Fruit fly (Drosophila melanogaster) whole organism, embryonic: Measurements from ENCODE around the gene CG16959.

Experiments used
- BEAF-32 ChIP-seq: fragments of 200-800 bp; sonication (Bioruptor generic); optimal IDR thresholded peaks from 3 replicates; lab custom pipeline; 2017; ENCODE audit warnings: missing biosample characterization, missing genetic modification characterization, mild to moderate bottlenecking, moderate library complexity, missing genetic modification reagents
- BtbVII ChIP-seq: fragments of 200-800 bp; sonication (Bioruptor generic); optimal IDR thresholded peaks from 3 replicates; lab custom pipeline; 2017; ENCODE audit warnings: missing biosample characterization, mild to moderate bottlenecking, missing genetic modification characterization
- CG10366 ChIP-seq: fragments of 200-800 bp; sonication (Bioruptor generic); IDR thresholded peaks from 2 replicates; pipeline ENCODE4 v1.3.6; 2022; ENCODE audit warnings: missing biosample characterization, missing genetic modification characterization
- CG10959 ChIP-seq: fragments of 200-800 bp; sonication (Bioruptor generic); IDR thresholded peaks from 2 replicates; pipeline ENCODE4 v1.3.6; 2022; ENCODE audit warnings: missing biosample characterization, missing genetic modification characterization
- CG10979 ChIP-seq: fragments of 200-800 bp; sonication (Bioruptor generic); optimal IDR thresholded peaks from 2 replicates; lab custom pipeline; 2018; ENCODE audit warnings: missing biosample characterization, mild to moderate bottlenecking, missing genetic modification characterization, moderate library complexity
- CG11247 ChIP-seq: fragments of 200-800 bp; sonication (Bioruptor generic); IDR thresholded peaks from 2 replicates; pipeline ENCODE4 v1.3.6; 2022; ENCODE audit warnings: missing biosample characterization, missing genetic modification characterization
- CG11398 ChIP-seq: fragments of 200-800 bp; sonication (Bioruptor generic); optimal IDR thresholded peaks from 2 replicates; lab custom pipeline; 2016; ENCODE audit warnings: missing biosample characterization, missing genetic modification characterization
- CG12659 ChIP-seq: fragments of 200-800 bp; sonication (Bioruptor generic); optimal IDR thresholded peaks from 3 replicates; lab custom pipeline; 2017; ENCODE audit warnings: mild to moderate bottlenecking, missing biosample characterization, missing genetic modification reagents, missing genetic modification characterization
- CG12769 ChIP-seq: fragments of 200-800 bp; sonication (Bioruptor generic); optimal IDR thresholded peaks from 2 replicates; lab custom pipeline; 2019; ENCODE audit warnings: missing biosample characterization, mild to moderate bottlenecking, missing genetic modification characterization, moderate library complexity
- CG14014 ChIP-seq: fragments of 200-800 bp; sonication (Bioruptor generic); IDR thresholded peaks from 2 replicates; pipeline ENCODE4 v1.3.6; 2022; ENCODE audit warnings: missing biosample characterization, missing genetic modification characterization
- CG14667 ChIP-seq: fragments of 200-800 bp; sonication (Bioruptor generic); IDR thresholded peaks from 2 replicates; pipeline ENCODE4 v1.3.6; 2022; ENCODE audit warnings: missing biosample characterization, missing genetic modification characterization
- CG17359 ChIP-seq: fragments of 200-800 bp; sonication (Bioruptor generic); optimal IDR thresholded peaks from 3 replicates; lab custom pipeline; 2018; ENCODE audit warnings: missing biosample characterization, mild to moderate bottlenecking, missing genetic modification characterization, moderate library complexity
- CG17612 ChIP-seq: fragments of 200-800 bp; sonication (Bioruptor generic); IDR thresholded peaks from 2 replicates; pipeline ENCODE4 v1.3.6; 2022; ENCODE audit warnings: missing biosample characterization, missing genetic modification characterization
- CG17912 ChIP-seq: fragments of 200-800 bp; sonication (Bioruptor generic); optimal IDR thresholded peaks from 2 replicates; lab custom pipeline; 2018; ENCODE audit warnings: missing biosample characterization, mild to moderate bottlenecking, missing genetic modification characterization
- CG18764 ChIP-seq: fragments of 200-800 bp; sonication (Bioruptor generic); optimal IDR thresholded peaks from 3 replicates; lab custom pipeline; 2016; ENCODE audit warnings: missing biosample characterization, missing genetic modification characterization
- CG2202 ChIP-seq: fragments of 200-800 bp; sonication (Bioruptor generic); optimal IDR thresholded peaks from 2 replicates; lab custom pipeline; 2018; ENCODE audit warnings: missing biosample characterization, mild to moderate bottlenecking, missing genetic modification characterization
- CG31224 ChIP-seq: fragments of 200-800 bp; sonication (Bioruptor generic); IDR thresholded peaks from 2 replicates; pipeline ENCODE4 v1.3.6; 2022; ENCODE audit warnings: missing biosample characterization, missing genetic modification characterization
- CG4404 ChIP-seq: fragments of 200-800 bp; sonication (Bioruptor generic); IDR thresholded peaks from 2 replicates; pipeline ENCODE4 v1.3.6; 2022; ENCODE audit warnings: missing biosample characterization, missing genetic modification characterization
- CG6175 ChIP-seq: fragments of 200-800 bp; sonication (Bioruptor generic); IDR thresholded peaks from 3 replicates; pipeline ENCODE4 v1.3.6; 2022; ENCODE audit warnings: missing biosample characterization, missing genetic modification characterization
- CG8924 ChIP-seq: fragments of 200-800 bp; optimal IDR thresholded peaks from 3 replicates; lab custom pipeline; 2019; ENCODE audit warnings: missing biosample characterization, mild to moderate bottlenecking, missing genetic modification characterization, moderate library complexity
- CG9727 ChIP-seq: fragments of 200-800 bp; sonication (Bioruptor generic); optimal IDR thresholded peaks from 3 replicates; lab custom pipeline; 2017; ENCODE audit warnings: missing biosample characterization, mild to moderate bottlenecking, missing genetic modification characterization
- CHES-1-like ChIP-seq: fragments of 200-800 bp; sonication (Bioruptor generic); optimal IDR thresholded peaks from 2 replicates; lab custom pipeline; 2016; ENCODE audit warnings: missing biosample characterization, missing genetic modification characterization
- Camta ChIP-seq: fragments of 200-800 bp; sonication (Bioruptor generic); optimal IDR thresholded peaks from 2 replicates; lab custom pipeline; 2016; ENCODE audit warnings: missing biosample characterization, missing genetic modification characterization
- CrebB ChIP-seq: fragments of 200-800 bp; sonication (Bioruptor generic); optimal IDR thresholded peaks from 3 replicates; lab custom pipeline; 2018; ENCODE audit warnings: missing biosample characterization, mild to moderate bottlenecking, missing genetic modification characterization
- Dref ChIP-seq: fragments of 200-800 bp; sonication (Bioruptor generic); IDR thresholded peaks from 2 replicates; pipeline ENCODE4 v1.3.6; 2022; ENCODE audit warnings: missing biosample characterization, missing genetic modification characterization
- Fer3 ChIP-seq: fragments of 200-800 bp; sonication (Bioruptor generic); optimal IDR thresholded peaks from 2 replicates; lab custom pipeline; 2018; ENCODE audit warnings: missing biosample characterization, mild to moderate bottlenecking, missing genetic modification characterization, moderate library complexity
- Pdp1 ChIP-seq, 2 experiments: fragments of 200-800 bp; sonication (Bioruptor generic); optimal IDR thresholded peaks; 3 replicates each; lab custom pipeline; 2016; ENCODE audit warnings: missing biosample characterization in 2 of 2, missing genetic modification characterization in 2 of 2, mild to moderate bottlenecking in 1 of 2, moderate library complexity in 1 of 2
- Rx ChIP-seq: fragments of 200-800 bp; sonication (Bioruptor generic); IDR thresholded peaks from 2 replicates; pipeline ENCODE4 v1.3.6; 2022; ENCODE audit warnings: missing biosample characterization, missing genetic modification characterization
- Trl ChIP-seq, 3 experiments: fragments of >200 bp in 2 of 3; fragments of 200-800 bp in 1 of 3; sonication (Bioruptor generic) in 1 of 3; optimal IDR thresholded peaks; 2 replicates in 1 of 3; 3 replicates in 2 of 3; lab custom pipeline; 2016 to 2017; ENCODE audit warnings: missing biosample characterization in 1 of 3, missing genetic modification characterization in 1 of 3
- Xbp1 ChIP-seq: fragments of 200-800 bp; sonication (Bioruptor generic); optimal IDR thresholded peaks from 3 replicates; lab custom pipeline; 2016; ENCODE audit warnings: missing biosample characterization, mild to moderate bottlenecking, missing genetic modification characterization
- ab ChIP-seq: fragments of 200-800 bp; sonication (Bioruptor generic); optimal IDR thresholded peaks from 2 replicates; lab custom pipeline; 2016; ENCODE audit warnings: missing biosample characterization, missing genetic modification characterization
- az2 ChIP-seq: fragments of 200-800 bp; sonication (Bioruptor generic); optimal IDR thresholded peaks from 3 replicates; lab custom pipeline; 2016; ENCODE audit warnings: missing biosample characterization, missing genetic modification characterization
- cad ChIP-seq: fragments of >200 bp; optimal IDR thresholded peaks from 2 replicates; lab custom pipeline; 2017; ENCODE audit warnings: missing biosample characterization, missing genetic modification characterization
- chm ChIP-seq: fragments of 200-800 bp; sonication (Bioruptor generic); IDR thresholded peaks from 2 replicates; pipeline ENCODE4 v1.3.6; 2022; ENCODE audit warnings: missing biosample characterization, missing genetic modification characterization
- disco-r ChIP-seq: fragments of 200-800 bp; sonication (Bioruptor generic); optimal IDR thresholded peaks from 2 replicates; lab custom pipeline; 2016; ENCODE audit warnings: missing biosample characterization, missing genetic modification characterization
- exex ChIP-seq: fragments of 200-800 bp; sonication (Bioruptor generic); optimal IDR thresholded peaks from 4 replicates; lab custom pipeline; 2018; ENCODE audit warnings: missing biosample characterization, mild to moderate bottlenecking, missing genetic modification characterization, moderate library complexity
- fd64A ChIP-seq: fragments of 200-800 bp; sonication (Bioruptor generic); optimal IDR thresholded peaks from 3 replicates; lab custom pipeline; 2018; ENCODE audit warnings: missing biosample characterization, mild to moderate bottlenecking, missing genetic modification characterization
- fd96Cb ChIP-seq: fragments of 200-800 bp; sonication (Bioruptor generic); optimal IDR thresholded peaks from 2 replicates; lab custom pipeline; 2018; ENCODE audit warnings: missing biosample characterization, mild to moderate bottlenecking, missing genetic modification characterization, moderate library complexity
- gsb-n ChIP-seq: fragments of 200-800 bp; sonication (Bioruptor generic); optimal IDR thresholded peaks from 3 replicates; lab custom pipeline; 2018; ENCODE audit warnings: missing biosample characterization, mild to moderate bottlenecking, missing genetic modification characterization
- ham ChIP-seq: fragments of 200-800 bp; sonication (Bioruptor generic); IDR thresholded peaks from 2 replicates; pipeline ENCODE4 v1.3.6; 2022; ENCODE audit warnings: missing biosample characterization, missing genetic modification characterization
- hkb ChIP-seq, 2 experiments: fragments of 200-800 bp in 1 of 2; fragments of >200 bp in 1 of 2; sonication (Bioruptor generic) in 1 of 2; IDR thresholded peaks in 1 of 2; optimal IDR thresholded peaks in 1 of 2; 2 replicates each; pipeline versions ENCODE4 v1.3.6 to Lab custom; 2017 to 2022; ENCODE audit warnings: missing biosample characterization in 1 of 2, missing genetic modification characterization in 1 of 2
- ind ChIP-seq: fragments of 200-800 bp; sonication (Bioruptor generic); optimal IDR thresholded peaks from 3 replicates; lab custom pipeline; 2016; ENCODE audit warnings: missing biosample characterization, missing genetic modification characterization
- nerfin-2 ChIP-seq: fragments of 200-800 bp; sonication (Bioruptor generic); IDR thresholded peaks from 2 replicates; pipeline ENCODE4 v1.3.6; 2022; ENCODE audit warnings: missing biosample characterization, missing genetic modification characterization; ENCODE audit not compliant: partially characterized antibody
- pzg ChIP-seq: fragments of 200-800 bp; sonication (Bioruptor generic); optimal IDR thresholded peaks from 3 replicates; lab custom pipeline; 2018; ENCODE audit warnings: missing biosample characterization, mild to moderate bottlenecking, missing genetic modification characterization, moderate library complexity
- tap ChIP-seq: fragments of 200-800 bp; optimal IDR thresholded peaks from 3 replicates; lab custom pipeline; 2019; ENCODE audit warnings: missing biosample characterization, mild to moderate bottlenecking, missing genetic modification characterization, moderate library complexity
- vnd ChIP-seq: fragments of 200-800 bp; sonication (Bioruptor generic); IDR thresholded peaks from 3 replicates; pipeline ENCODE4 v1.3.6; 2022; ENCODE audit warnings: missing biosample characterization, missing genetic modification characterization; ENCODE audit not compliant: partially characterized antibody
- zen2 ChIP-seq: fragments of 200-800 bp; sonication (Bioruptor generic); IDR thresholded peaks from 3 replicates; pipeline ENCODE4 v1.3.6; 2022; ENCODE audit warnings: missing biosample characterization, missing genetic modification characterization; ENCODE audit not compliant: partially characterized antibody

Gene CG16959

dm6 chr3L:15136659-15137572 lies 11.8 kb upstream of the CG16959 start, which contains the start of gene CG12316 (continued):
- TF ChIP-seq CG8924 (tag; lab: Kevin White, UChicago) (peak; percentile 95), CG10959 (GFP tag; lab: Robert Waterston, UW) (peak; percentile 86), vnd (GFP tag; lab: Robert Waterston, UW) (peak; percentile 72), CG14014 (GFP tag; lab: Robert Waterston, UW) (peak; percentile 79), CG10366 (peak; percentile 72), fd96Cb (peak; percentile 87), nerfin-2 (GFP tag; lab: Robert Waterston, UW) (peak; percentile 67), disco-r (GFP tag; lab: Kevin White, UChicago) (peak; percentile 89), CG17359 (tag; lab: Kevin White, UChicago) (peak; percentile 88), tap (peak; percentile 85), CG12769 (peak; percentile 91), CG14667 (GFP tag; lab: Robert Waterston, UW) (peak; percentile 38; the same call in 1 of the 2 replicates), BEAF-32 (GFP tag; lab: Kevin White, UChicago) (peak; percentile 78), CG2202 (tag; lab: Kevin White, UChicago) (peak; percentile 92), CG31224 (GFP tag; lab: Robert Waterston, UW) (peak; percentile 75), CG6175 (peak; percentile 61; the same call in 1 of the 3 replicates), Rx (GFP tag; lab: Robert Waterston, UW) (peak; percentile 80), ind (GFP tag; lab: Kevin White, UChicago) (peak; percentile 83), CHES-1-like (GFP tag; lab: Kevin White, UChicago) (peak; percentile 89), pzg (GFP tag; lab: Kevin White, UChicago) (peak; percentile 45), Trl (optimal IDR thresholded peaks at IDR 0.05; lab: Kevin White, UChicago) (no peak), Trl (GFP tag; optimal IDR thresholded peaks at IDR 0.05; lab: Kevin White, UChicago) (peak; percentile 91), Fer3 (tag; lab: Kevin White, UChicago) (peak; percentile 89), CG17612 (GFP tag; lab: Robert Waterston, UW) (peak; percentile 64; the same call in 1 of the 2 replicates), CG10979 (tag; lab: Kevin White, UChicago) (peak; percentile 95), BtbVII (GFP tag; lab: Kevin White, UChicago) (peak; percentile 91), CG12659 (peak; percentile 92), CG17912 (GFP tag; lab: Kevin White, UChicago) (peak; percentile 88), ab (GFP tag; lab: Kevin White, UChicago) (peak; percentile 57), exex (peak; percentile 74), chm (GFP tag; lab: Robert Waterston, UW) (peak; percentile 91), fd64A (GFP tag; lab: Kevin White, UChicago) (peak; percentile 92), Pdp1 (GFP tag; optimal IDR thresholded peaks at IDR 0.05; lab: Kevin White, UChicago) (peak in 1 of 2 experiments; percentile 93), ham (GFP tag; lab: Robert Waterston, UW) (peak; percentile 40; the same call in 1 of the 2 replicates), Dref (peak; percentile 71), Camta (peak; percentile 88), cad (GFP tag; lab: Kevin White, UChicago) (no peak), CG11247 (GFP tag; lab: Robert Waterston, UW) (peak; percentile 78), az2 (GFP tag; lab: Kevin White, UChicago) (peak; percentile 86), CrebB (tag; lab: Kevin White, UChicago) (peak; percentile 92), CG9727 (peak; percentile 96), hkb (optimal IDR thresholded peaks at IDR 0.05; lab: Kevin White, UChicago) (no peak), hkb (GFP tag; IDR thresholded peaks at IDR 0.05; lab: Robert Waterston, UW) (peak; percentile 93), CG18764 (GFP tag; lab: Kevin White, UChicago) (peak; percentile 80), CG4404 (peak; percentile 83), Xbp1 (peak; percentile 88), zen2 (peak; percentile 74; the same call in 2 of the 3 replicates), gsb-n (tag; lab: Kevin White, UChicago) (peak; percentile 92), CG11398 (GFP tag; lab: Kevin White, UChicago) (peak; percentile 91)
